Worm (Caenorhabditis elegans) whole organism, L4 larva: ENCODE results near the gene F49C12.7.

ENCODE experiments used
- aly-2 ChIP-seq: sonication (generic microtip); optimal IDR thresholded peaks from 2 replicates; lab custom pipeline; 2018; ENCODE audit warnings: missing biosample characterization, missing genetic modification characterization
- fkh-10 ChIP-seq: fragments of 150-350 bp; optimal IDR thresholded peaks from 2 replicates; lab custom pipeline; 2014; ENCODE audit warnings: missing biosample characterization, missing genetic modification reagents, missing genetic modification characterization
- hlh-30 ChIP-seq: sonication (generic microtip); optimal IDR thresholded peaks from 2 replicates; lab custom pipeline; 2017; ENCODE audit warnings: antibody characterized with exemption, mild to moderate bottlenecking, missing genetic modification characterization, missing compliant biosample characterization; ENCODE audit not compliant: insufficient read depth
- lin-29 ChIP-seq: fragments of 200-800 bp; sonication (Bioruptor generic); IDR thresholded peaks from 2 replicates; pipeline ENCODE4 v1.3.6; 2022; ENCODE audit warnings: missing genetic modification reagents, missing genetic modification characterization, missing compliant biosample characterization
- mdl-1 ChIP-seq, 2 experiments: fragments of 150-350 bp in 1 of 2; sonication (generic microtip) in 1 of 2; optimal IDR thresholded peaks; 2 replicates each; lab custom pipeline; 2014 to 2017; ENCODE audit warnings: missing biosample characterization in 2 of 2, missing genetic modification characterization in 2 of 2
- pqm-1 ChIP-seq: sonication (generic microtip); optimal IDR thresholded peaks from 2 replicates; lab custom pipeline; 2017; ENCODE audit warnings: missing biosample characterization, missing genetic modification characterization
- snpc-4 ChIP-seq: fragments of 150-350 bp; optimal IDR thresholded peaks from 2 replicates; lab custom pipeline; 2014; ENCODE audit warnings: missing biosample characterization, missing genetic modification characterization
- zip-2 ChIP-seq: fragments of 150-350 bp; optimal IDR thresholded peaks from 2 replicates; lab custom pipeline; 2014; ENCODE audit warnings: missing biosample characterization, missing genetic modification characterization

- TF ChIP-seq hlh-30 (tag; lab: Kevin White, UChicago) (no peak), pqm-1 (tag; lab: Kevin White, UChicago) (no peak), snpc-4 (tag; lab: Kevin White, UChicago) (no peak), lin-29 (GFP tag; lab: Robert Waterston, UW) (no peak), mdl-1 (tag; optimal IDR thresholded peaks at IDR 0.05; lab: Kevin White, UChicago) (no peak), fkh-10 (no peak), zip-2 (tag; lab: Kevin White, UChicago) (no peak), aly-2 (no peak)
Measured at ce11 chrIV:9268916-9269315, 43.8 kb downstream of the F49C12.7 start.
